Worm (Caenorhabditis elegans): ENCODE measurements around the gene C38C3.6.

C38C3.6 gene

DNA sequence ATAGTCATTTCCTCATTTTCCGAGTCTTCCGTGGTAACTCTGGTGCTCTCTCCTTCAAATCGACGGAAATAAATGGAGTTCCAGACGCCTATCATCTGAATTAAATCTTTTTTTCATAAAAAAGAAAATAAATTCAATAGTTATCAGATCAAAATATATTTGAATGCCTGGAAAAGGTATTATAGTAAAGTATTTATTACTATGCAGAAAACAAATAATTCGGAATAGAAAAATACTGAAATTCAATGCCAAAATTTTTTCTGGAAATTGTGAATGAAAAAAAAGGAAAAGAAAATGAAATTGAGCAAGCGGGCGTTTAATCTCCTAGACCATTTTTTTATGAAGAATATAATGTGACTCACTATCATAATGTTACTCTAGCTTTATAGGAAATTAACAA is at the start of gene C38C3.6:
C38C3.6 (minus strand) TSS at position 101 of the 400 bp plus-strand sequence.
- TF ChIP-seq tra-4 (tag; optimal IDR thresholded peaks at IDR 0.05), result no peak

ce11 chrV:1540249-1540648 is 48.8 kb upstream of the C38C3.6 start:
- TF ChIP-seq scrt-1 (GFP tag; IDR thresholded peaks at IDR 0.05), result no peak
- TF ChIP-seq ets-7 (tag; optimal IDR thresholded peaks at IDR 0.05), result no peak
- no peak for TF ChIP-seq pes-1 (GFP tag; IDR thresholded peaks at IDR 0.05)
- no peak for TF ChIP-seq ama-1 (optimal IDR thresholded peaks at IDR 0.05)

ce11 chrV:1538842-1539241 is 47.4 kb upstream of the C38C3.6 start:
- no peak for TF ChIP-seq sea-1 (GFP tag; conservative IDR thresholded peaks at IDR 0.05)
- TF ChIP-seq F13C5.2 (tag; optimal IDR thresholded peaks at IDR 0.05), result no peak
- no peak for TF ChIP-seq hmbx-1 (tag; optimal IDR thresholded peaks at IDR 0.05)
- no peak for TF ChIP-seq ceh-36 (tag; optimal IDR thresholded peaks at IDR 0.05)
- no peak for TF ChIP-seq flt-1 (GFP tag; IDR thresholded peaks at IDR 0.05)
- no peak for TF ChIP-seq tbx-37 (GFP tag; conservative IDR thresholded peaks at IDR 0.05)
- TF ChIP-seq B0310.2 (tag; optimal IDR thresholded peaks at IDR 0.05), result no peak
- no peak for TF ChIP-seq hmg-4 (GFP tag; optimal IDR thresholded peaks at IDR 0.05)
- no peak for TF ChIP-seq tbx-11 (GFP tag; IDR thresholded peaks at IDR 0.05)
- no peak for TF ChIP-seq ama-1 (optimal IDR thresholded peaks at IDR 0.05)
- no peak for TF ChIP-seq scrt-1 (GFP tag; IDR thresholded peaks at IDR 0.05)
- no peak for TF ChIP-seq pes-1 (GFP tag; IDR thresholded peaks at IDR 0.05)
- TF ChIP-seq tra-4 (tag; optimal IDR thresholded peaks at IDR 0.05), result no peak
- TF ChIP-seq ets-7 (tag; optimal IDR thresholded peaks at IDR 0.05), result no peak
- no peak for TF ChIP-seq hnd-1 (tag; optimal IDR thresholded peaks at IDR 0.05)
- TF ChIP-seq ceh-13 (GFP tag; optimal IDR thresholded peaks at IDR 0.05), result no peak
- no peak for TF ChIP-seq aly-1 (tag; optimal IDR thresholded peaks at IDR 0.05)

ce11 chrV:1536979-1537378 is 45.6 kb upstream of the C38C3.6 start, which contains the start of gene K02H11.9:
K02H11.9 (minus strand) TSS chrV:1537079.
- TF ChIP-seq B0310.2 (tag; optimal IDR thresholded peaks at IDR 0.05) (no peak), hnd-1 (tag; optimal IDR thresholded peaks at IDR 0.05) (no peak), F13C5.2 (tag; optimal IDR thresholded peaks at IDR 0.05) (no peak), tbx-37 (GFP tag; conservative IDR thresholded peaks at IDR 0.05) (no peak), ets-7 (tag; optimal IDR thresholded peaks at IDR 0.05) (no peak), scrt-1 (GFP tag; IDR thresholded peaks at IDR 0.05) (no peak), ama-1 (optimal IDR thresholded peaks at IDR 0.05) (no peak), sea-1 (GFP tag; conservative IDR thresholded peaks at IDR 0.05) (no peak), aly-1 (tag; optimal IDR thresholded peaks at IDR 0.05) (no peak)

DNA sequence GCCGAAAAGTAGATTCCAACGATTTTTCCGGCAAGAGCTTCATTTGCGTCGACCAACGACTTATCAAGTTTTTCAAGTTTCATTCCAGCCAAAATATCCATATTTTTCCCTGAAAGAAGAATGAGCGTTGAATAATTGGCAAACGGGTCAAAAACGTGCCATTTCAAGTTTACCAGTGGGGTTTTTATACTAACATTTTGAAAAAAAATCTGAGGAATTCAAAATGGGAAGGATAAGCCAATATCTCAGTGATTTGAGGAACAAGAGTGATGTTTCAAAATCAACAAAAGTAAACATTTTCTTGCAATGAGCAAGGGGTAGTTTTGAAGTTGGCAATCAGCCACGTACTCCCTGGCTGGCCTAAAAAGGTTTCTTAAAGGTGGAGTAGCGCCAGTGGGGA is 42.9 kb upstream of the C38C3.6 start, which contains the start of gene trx-5:
trx-5 (minus strand) TSS at position 101 of the 400 bp plus-strand sequence.
- TF ChIP-seq hmbx-1 (tag; optimal IDR thresholded peaks at IDR 0.05), result no peak
- TF ChIP-seq scrt-1 (GFP tag; IDR thresholded peaks at IDR 0.05), result no peak
- no peak for TF ChIP-seq ets-7 (tag; optimal IDR thresholded peaks at IDR 0.05)
- no peak for TF ChIP-seq sea-1 (GFP tag; conservative IDR thresholded peaks at IDR 0.05)
- TF ChIP-seq B0310.2 (tag; optimal IDR thresholded peaks at IDR 0.05), result no peak
- TF ChIP-seq tbx-11 (GFP tag; IDR thresholded peaks at IDR 0.05), result no peak
- no peak for TF ChIP-seq ama-1 (optimal IDR thresholded peaks at IDR 0.05)
- TF ChIP-seq ceh-13 (GFP tag; optimal IDR thresholded peaks at IDR 0.05), result no peak
- no peak for TF ChIP-seq hmg-4 (GFP tag; optimal IDR thresholded peaks at IDR 0.05)
- no peak for TF ChIP-seq tra-4 (tag; optimal IDR thresholded peaks at IDR 0.05)
- no peak for TF ChIP-seq ceh-36 (tag; optimal IDR thresholded peaks at IDR 0.05)
- no peak for TF ChIP-seq tbx-37 (GFP tag; conservative IDR thresholded peaks at IDR 0.05)

DNA sequence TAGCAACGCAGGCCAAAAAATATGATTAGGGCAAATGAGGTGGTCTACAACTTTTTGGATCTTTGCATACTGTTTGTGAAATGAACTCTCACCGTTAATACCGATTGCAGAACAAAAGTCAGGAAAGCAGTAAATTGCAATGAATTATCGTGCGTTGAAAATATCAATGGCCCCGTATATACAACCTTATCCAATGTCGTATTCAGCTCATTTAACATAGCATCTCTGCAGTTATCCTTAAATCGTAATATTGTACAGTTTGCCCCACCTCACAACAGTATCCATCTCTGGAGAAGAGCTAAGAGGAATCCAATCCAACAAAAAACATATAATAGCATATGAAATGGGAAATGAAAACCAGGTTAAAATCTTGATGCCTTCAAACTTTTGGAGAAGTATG is 41.0 kb upstream of the C38C3.6 start:
- TF ChIP-seq hnd-1 (tag; optimal IDR thresholded peaks at IDR 0.05), result no peak
- TF ChIP-seq ama-1 (optimal IDR thresholded peaks at IDR 0.05), result no peak

- TF ChIP-seq pes-1 (GFP tag; IDR thresholded peaks at IDR 0.05) (no peak), scrt-1 (GFP tag; IDR thresholded peaks at IDR 0.05) (no peak), hmg-4 (GFP tag; optimal IDR thresholded peaks at IDR 0.05) (no peak)
Observed at ce11 chrV:1531159-1531558, 39.7 kb upstream of the C38C3.6 start, which contains the start of gene K02H11.4. K02H11.4 (minus strand) TSS chrV:1531259.

DNA sequence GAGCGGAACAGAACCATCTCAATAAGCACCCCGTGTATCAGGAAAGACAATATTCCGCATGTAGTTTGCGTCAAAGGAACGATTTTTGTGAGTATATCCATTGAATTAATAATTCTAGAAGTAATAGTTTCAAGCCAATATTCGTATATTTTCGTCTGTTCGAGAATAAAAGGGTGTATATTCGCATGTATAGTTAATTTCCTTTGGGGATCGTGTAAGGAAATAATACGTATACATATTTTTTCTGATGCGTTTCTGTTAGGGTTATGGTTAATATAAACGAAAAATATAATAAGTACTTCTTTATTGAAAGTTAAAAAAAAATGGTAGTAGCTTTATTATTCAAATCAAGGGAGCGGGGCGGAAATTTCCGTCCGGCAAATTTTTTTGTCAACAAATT is 36.6 kb upstream of the C38C3.6 start, which contains the start of gene str-236:
str-236 (minus strand) TSS at position 101 of the 400 bp plus-strand sequence.
- no peak for TF ChIP-seq flt-1 (GFP tag; IDR thresholded peaks at IDR 0.05)
- TF ChIP-seq hmbx-1 (tag; optimal IDR thresholded peaks at IDR 0.05), result no peak

- TF ChIP-seq scrt-1 (GFP tag; IDR thresholded peaks at IDR 0.05), result no peak
- TF ChIP-seq ama-1 (optimal IDR thresholded peaks at IDR 0.05), result no peak
- no peak for TF ChIP-seq tbx-37 (GFP tag; conservative IDR thresholded peaks at IDR 0.05)
- TF ChIP-seq ceh-13 (GFP tag; optimal IDR thresholded peaks at IDR 0.05), result no peak
- TF ChIP-seq tra-4 (tag; optimal IDR thresholded peaks at IDR 0.05), result no peak
- TF ChIP-seq ets-7 (tag; optimal IDR thresholded peaks at IDR 0.05), result no peak
- TF ChIP-seq hnd-1 (tag; optimal IDR thresholded peaks at IDR 0.05), result no peak
- no peak for TF ChIP-seq B0310.2 (tag; optimal IDR thresholded peaks at IDR 0.05)
- TF ChIP-seq tbx-11 (GFP tag; IDR thresholded peaks at IDR 0.05), result no peak
- no peak for TF ChIP-seq aly-1 (tag; optimal IDR thresholded peaks at IDR 0.05)
- TF ChIP-seq hmg-4 (GFP tag; optimal IDR thresholded peaks at IDR 0.05), result no peak
Observed at ce11 chrV:1522485-1522884, 31.1 kb upstream of the C38C3.6 start, which contains the start of gene str-243. str-243 (plus strand) TSS chrV:1522785.

All from whole organism, early embryonic.